Fruit fly (Drosophila melanogaster) whole organism, adult: ENCODE data around the gene Snup.

ENCODE experiments used
- CG11617 ChIP-seq: fragments of 200-800 bp; sonication (Bioruptor generic); optimal IDR thresholded peaks from 2 replicates; lab custom pipeline; 2017; ENCODE audit warnings: mild to moderate bottlenecking, missing biosample characterization, missing genetic modification reagents, missing genetic modification characterization
- CG33017 ChIP-seq: fragments of 200-800 bp; sonication (Bioruptor generic); optimal IDR thresholded peaks from 2 replicates; lab custom pipeline; 2018; ENCODE audit warnings: missing biosample characterization, mild to moderate bottlenecking, missing genetic modification characterization, moderate library complexity
- CG5204 ChIP-seq: fragments of 200-800 bp; sonication (Bioruptor generic); optimal IDR thresholded peaks from 2 replicates; lab custom pipeline; 2016; ENCODE audit warnings: missing biosample characterization, missing genetic modification characterization
- CG7045 ChIP-seq: fragments of 200-800 bp; sonication (Bioruptor generic); optimal IDR thresholded peaks from 2 replicates; lab custom pipeline; 2017; ENCODE audit warnings: missing biosample characterization, mild to moderate bottlenecking, missing genetic modification characterization
- CG7101 ChIP-seq: fragments of 200-800 bp; sonication (Bioruptor generic); optimal IDR thresholded peaks from 2 replicates; lab custom pipeline; 2018; ENCODE audit warnings: missing biosample characterization, mild to moderate bottlenecking, missing genetic modification characterization, moderate library complexity
- Hr96 ChIP-seq: fragments of 200-800 bp; sonication (Bioruptor generic); optimal IDR thresholded peaks from 2 replicates; lab custom pipeline; 2016; ENCODE audit warnings: missing biosample characterization, missing genetic modification characterization
- bab1 ChIP-seq: fragments of 200-800 bp; sonication (Bioruptor generic); optimal IDR thresholded peaks from 3 replicates; lab custom pipeline; 2019; ENCODE audit warnings: missing biosample characterization, mild to moderate bottlenecking, missing genetic modification characterization, moderate library complexity
- cnc ChIP-seq, 2 experiments: fragments of >200 bp; optimal IDR thresholded peaks; 2 replicates each; lab custom pipeline; 2017
- kay ChIP-seq: fragments of 200-800 bp; sonication (Bioruptor generic); peaks from one replicate; lab custom pipeline; 2016; ENCODE audit warnings: missing biosample characterization, missing genetic modification characterization, borderline replicate concordance
- ovo ChIP-seq: fragments of 200-800 bp; sonication (Bioruptor generic); optimal IDR thresholded peaks from 2 replicates; lab custom pipeline; 2016; ENCODE audit warnings: missing biosample characterization, missing genetic modification characterization
- pad ChIP-seq: fragments of 200-800 bp; sonication (Bioruptor generic); optimal IDR thresholded peaks from 3 replicates; lab custom pipeline; 2017; ENCODE audit warnings: missing biosample characterization, missing genetic modification characterization, mild to moderate bottlenecking, moderate library complexity, missing genetic modification reagents
- tj ChIP-seq: fragments of 200-800 bp; sonication (Bioruptor generic); optimal IDR thresholded peaks from 3 replicates; lab custom pipeline; 2017; ENCODE audit warnings: missing biosample characterization, mild to moderate bottlenecking, missing genetic modification characterization, moderate library complexity
- toe ChIP-seq: fragments of 200-800 bp; sonication (Bioruptor generic); optimal IDR thresholded peaks from 2 replicates; lab custom pipeline; 2016; ENCODE audit warnings: missing biosample characterization, missing genetic modification characterization

dm6 chr3L:2645068-2645467, 6.8 kb upstream of the Snup start, which contains the start of gene CG1143:
- TF ChIP-seq ovo (no peak), kay (GFP tag; lab: Kevin White, UChicago) (no peak), CG7045 (GFP tag; lab: Kevin White, UChicago) (no peak), pad (GFP tag; lab: Kevin White, UChicago) (no peak), CG11617 (GFP tag; lab: Kevin White, UChicago) (no peak), bab1 (GFP tag; lab: Kevin White, UChicago) (no peak), cnc (optimal IDR thresholded peaks at IDR 0.05; lab: Kevin White, UChicago) (no peak), CG33017 (tag; lab: Kevin White, UChicago) (no peak), CG7101 (tag; lab: Kevin White, UChicago) (no peak), CG5204 (no peak), toe (GFP tag; lab: Kevin White, UChicago) (no peak), tj (GFP tag; lab: Kevin White, UChicago) (no peak), Hr96 (GFP tag; lab: Kevin White, UChicago) (no peak)
